Fruit fly (Drosophila melanogaster) whole organism, embryonic: Measurements from ENCODE around the gene msopa.
A peak's percentile ranks its signal among the peaks of the same experiment; 100 is the strongest.

Source experiments
- Atf6 ChIP-seq: fragments of 200-800 bp; sonication (Bioruptor generic); IDR thresholded peaks from 2 replicates; pipeline ENCODE4 v1.3.6; 2022; ENCODE audit warnings: missing biosample characterization, missing genetic modification characterization
- CG1024 ChIP-seq: fragments of 200-800 bp; sonication (Bioruptor generic); IDR thresholded peaks from 2 replicates; pipeline ENCODE4 v1.3.6; 2022; ENCODE audit warnings: missing biosample characterization, missing genetic modification characterization
- CG10274 ChIP-seq: fragments of 200-800 bp; sonication (Bioruptor generic); optimal IDR thresholded peaks from 3 replicates; lab custom pipeline; 2017; ENCODE audit warnings: missing biosample characterization, mild to moderate bottlenecking, missing genetic modification characterization
- CG12769 ChIP-seq: fragments of 200-800 bp; sonication (Bioruptor generic); optimal IDR thresholded peaks from 2 replicates; lab custom pipeline; 2019; ENCODE audit warnings: missing biosample characterization, mild to moderate bottlenecking, missing genetic modification characterization, moderate library complexity
- CG17361 ChIP-seq: fragments of 200-800 bp; sonication (Bioruptor generic); IDR thresholded peaks from 3 replicates; pipeline ENCODE4 v1.3.6; 2022; ENCODE audit warnings: missing biosample characterization, missing genetic modification characterization
- CG17912 ChIP-seq: fragments of 200-800 bp; sonication (Bioruptor generic); optimal IDR thresholded peaks from 2 replicates; lab custom pipeline; 2018; ENCODE audit warnings: missing biosample characterization, mild to moderate bottlenecking, missing genetic modification characterization
- CG34224 ChIP-seq: fragments of 200-800 bp; sonication (Bioruptor generic); IDR thresholded peaks from 3 replicates; pipeline ENCODE4 v1.3.6; 2022; ENCODE audit warnings: missing biosample characterization, missing genetic modification characterization; ENCODE audit not compliant: partially characterized antibody
- CG34422 ChIP-seq: fragments of 200-800 bp; sonication (Bioruptor generic); IDR thresholded peaks from 3 replicates; pipeline ENCODE4 v1.3.6; 2022; ENCODE audit warnings: missing biosample characterization, missing genetic modification characterization
- CG3838 ChIP-seq: fragments of 200-800 bp; sonication (Bioruptor generic); optimal IDR thresholded peaks from 3 replicates; lab custom pipeline; 2016; ENCODE audit warnings: missing biosample characterization, missing genetic modification characterization
- CG4282 ChIP-seq: fragments of 200-800 bp; sonication (Bioruptor generic); optimal IDR thresholded peaks from 2 replicates; lab custom pipeline; 2016; ENCODE audit warnings: missing biosample characterization, missing genetic modification characterization
- CG43689 ChIP-seq: fragments of 200-800 bp; sonication (Bioruptor generic); IDR thresholded peaks from 2 replicates; pipeline ENCODE4 v1.3.6; 2022; ENCODE audit warnings: missing biosample characterization, missing genetic modification characterization
- CG4617 ChIP-seq: fragments of 200-800 bp; sonication (Bioruptor generic); optimal IDR thresholded peaks from 3 replicates; lab custom pipeline; 2016; ENCODE audit warnings: missing biosample characterization, missing genetic modification characterization, borderline replicate concordance
- CG6654 ChIP-seq: fragments of 200-800 bp; sonication (Bioruptor generic); optimal IDR thresholded peaks from 2 replicates; lab custom pipeline; 2017; ENCODE audit warnings: missing biosample characterization, mild to moderate bottlenecking, missing genetic modification characterization
- CG6813 ChIP-seq: fragments of 200-800 bp; sonication (Bioruptor generic); optimal IDR thresholded peaks from 2 replicates; lab custom pipeline; 2017; ENCODE audit warnings: missing biosample characterization, missing genetic modification characterization, mild to moderate bottlenecking, moderate library complexity, missing genetic modification reagents
- CG6854 ChIP-seq: fragments of 200-800 bp; sonication (Bioruptor generic); optimal IDR thresholded peaks from 3 replicates; lab custom pipeline; 2017; ENCODE audit warnings: missing biosample characterization, mild to moderate bottlenecking, missing genetic modification characterization
- CG8281 ChIP-seq: fragments of 200-800 bp; sonication (Bioruptor generic); optimal IDR thresholded peaks from 2 replicates; lab custom pipeline; 2018; ENCODE audit warnings: missing biosample characterization, mild to moderate bottlenecking, missing genetic modification characterization, moderate library complexity
- CHES-1-like ChIP-seq: fragments of 200-800 bp; sonication (Bioruptor generic); optimal IDR thresholded peaks from 2 replicates; lab custom pipeline; 2016; ENCODE audit warnings: missing biosample characterization, missing genetic modification characterization
- D19A ChIP-seq: fragments of 200-800 bp; optimal IDR thresholded peaks from 3 replicates; lab custom pipeline; 2019; ENCODE audit warnings: missing biosample characterization, mild to moderate bottlenecking, missing genetic modification characterization, moderate library complexity
- Deaf1 ChIP-seq: fragments of 200-800 bp; optimal IDR thresholded peaks from 3 replicates; lab custom pipeline; 2019; ENCODE audit warnings: missing biosample characterization, mild to moderate bottlenecking, missing genetic modification characterization, moderate library complexity
- Drgx ChIP-seq: fragments of 200-800 bp; sonication (Bioruptor generic); IDR thresholded peaks from 2 replicates; pipeline ENCODE4 v1.3.6; 2022; ENCODE audit warnings: missing biosample characterization, missing genetic modification characterization
- Ets97D ChIP-seq: fragments of 200-800 bp; sonication (Bioruptor generic); optimal IDR thresholded peaks from 3 replicates; lab custom pipeline; 2016; ENCODE audit warnings: missing biosample characterization, missing genetic modification characterization
- Fer1 ChIP-seq: fragments of 200-800 bp; sonication (Bioruptor generic); optimal IDR thresholded peaks from 2 replicates; lab custom pipeline; 2017; ENCODE audit warnings: missing biosample characterization, mild to moderate bottlenecking, missing genetic modification characterization
- Lhr ChIP-seq: fragments of 200-800 bp; sonication (Bioruptor generic); optimal IDR thresholded peaks from 3 replicates; lab custom pipeline; 2017; ENCODE audit warnings: mild to moderate bottlenecking, missing biosample characterization, missing genetic modification reagents, missing genetic modification characterization
- MESR4 ChIP-seq: fragments of 200-800 bp; sonication (Bioruptor generic); optimal IDR thresholded peaks from 2 replicates; lab custom pipeline; 2018; ENCODE audit warnings: missing biosample characterization, mild to moderate bottlenecking, missing genetic modification characterization, moderate library complexity
- NFAT ChIP-seq: fragments of 200-800 bp; sonication (Bioruptor generic); IDR thresholded peaks from 2 replicates; pipeline ENCODE4 v1.3.6; 2022; ENCODE audit warnings: missing biosample characterization, missing genetic modification characterization
- NfI ChIP-seq: fragments of 200-800 bp; sonication (Bioruptor generic); optimal IDR thresholded peaks from 3 replicates; lab custom pipeline; 2018; ENCODE audit warnings: missing biosample characterization, mild to moderate bottlenecking, missing genetic modification characterization, moderate library complexity
- Opbp ChIP-seq: fragments of 200-800 bp; sonication (Bioruptor generic); IDR thresholded peaks from 3 replicates; pipeline ENCODE4 v1.3.6; 2022; ENCODE audit warnings: missing biosample characterization, missing genetic modification characterization; ENCODE audit not compliant: partially characterized antibody
- Ptx1 ChIP-seq: fragments of 200-800 bp; sonication (Bioruptor generic); IDR thresholded peaks from 2 replicates; pipeline ENCODE4 v1.3.6; 2022; ENCODE audit warnings: missing biosample characterization, missing genetic modification characterization
- Ravus ChIP-seq: fragments of 200-800 bp; sonication (Bioruptor generic); IDR thresholded peaks from 2 replicates; pipeline ENCODE4 v1.3.6; 2022; ENCODE audit warnings: missing biosample characterization, missing genetic modification characterization
- Sry-β ChIP-seq: fragments of 200-800 bp; sonication (Bioruptor generic); optimal IDR thresholded peaks from 2 replicates; lab custom pipeline; 2018; ENCODE audit warnings: missing biosample characterization, mild to moderate bottlenecking, missing genetic modification characterization, moderate library complexity
- Xrp1 ChIP-seq: fragments of 200-800 bp; sonication (Bioruptor generic); IDR thresholded peaks from 2 replicates; pipeline ENCODE4 v1.3.6; 2022; ENCODE audit warnings: missing biosample characterization, missing genetic modification characterization
- bcd ChIP-seq: fragments of 200-800 bp; sonication (Bioruptor generic); optimal IDR thresholded peaks from 2 replicates; lab custom pipeline; 2017; ENCODE audit warnings: missing biosample characterization, mild to moderate bottlenecking, missing genetic modification characterization
- ci ChIP-seq: fragments of 200-800 bp; sonication (Bioruptor generic); IDR thresholded peaks from 3 replicates; pipeline ENCODE4 v1.3.6; 2022; ENCODE audit warnings: missing biosample characterization, missing genetic modification characterization
- da ChIP-seq: fragments of 200-800 bp; sonication (Bioruptor generic); optimal IDR thresholded peaks from 2 replicates; lab custom pipeline; 2016; ENCODE audit warnings: missing biosample characterization, missing genetic modification characterization
- eyg ChIP-seq: fragments of 200-800 bp; sonication (Bioruptor generic); optimal IDR thresholded peaks from 3 replicates; lab custom pipeline; 2016; ENCODE audit warnings: missing biosample characterization, missing genetic modification characterization
- fru ChIP-seq: fragments of >200 bp; optimal IDR thresholded peaks from 2 replicates; lab custom pipeline; 2017
- jumu ChIP-seq: fragments of 200-800 bp; sonication (Bioruptor generic); optimal IDR thresholded peaks from 3 replicates; lab custom pipeline; 2016; ENCODE audit warnings: missing biosample characterization, missing genetic modification characterization
- kay ChIP-seq: fragments of 200-800 bp; sonication (Bioruptor generic); optimal IDR thresholded peaks from 2 replicates; lab custom pipeline; 2016; ENCODE audit warnings: missing biosample characterization, missing genetic modification characterization
- knrl ChIP-seq: fragments of 200-800 bp; sonication (Bioruptor generic); IDR thresholded peaks from 3 replicates; pipeline ENCODE4 v1.3.6; 2022; ENCODE audit warnings: missing biosample characterization, missing genetic modification characterization; ENCODE audit not compliant: partially characterized antibody
- pfk ChIP-seq: fragments of 200-800 bp; sonication (Bioruptor generic); optimal IDR thresholded peaks from 2 replicates; lab custom pipeline; 2018; ENCODE audit warnings: missing biosample characterization, mild to moderate bottlenecking, missing genetic modification characterization, moderate library complexity
- pnt ChIP-seq: fragments of 200-800 bp; sonication (Bioruptor generic); optimal IDR thresholded peaks from 3 replicates; lab custom pipeline; 2016; ENCODE audit warnings: missing biosample characterization, missing genetic modification characterization
- schlank ChIP-seq: fragments of 200-800 bp; sonication (Bioruptor generic); optimal IDR thresholded peaks from 2 replicates; lab custom pipeline; 2018; ENCODE audit warnings: missing biosample characterization, mild to moderate bottlenecking, missing genetic modification characterization
- sima ChIP-seq: fragments of 200-800 bp; sonication (Bioruptor generic); optimal IDR thresholded peaks from 2 replicates; lab custom pipeline; 2016; ENCODE audit warnings: missing biosample characterization, missing genetic modification characterization
- slou ChIP-seq: fragments of 200-800 bp; sonication (Bioruptor generic); optimal IDR thresholded peaks from 3 replicates; lab custom pipeline; 2016; ENCODE audit warnings: missing biosample characterization, missing genetic modification characterization
- slp2 ChIP-seq: fragments of 200-800 bp; sonication (Bioruptor generic); optimal IDR thresholded peaks from 2 replicates; lab custom pipeline; 2016; ENCODE audit warnings: missing biosample characterization, missing genetic modification characterization
- stwl ChIP-seq: fragments of 200-800 bp; sonication (Bioruptor generic); optimal IDR thresholded peaks from 3 replicates; lab custom pipeline; 2018; ENCODE audit warnings: missing biosample characterization, mild to moderate bottlenecking, missing genetic modification characterization, moderate library complexity
- ttk ChIP-seq: fragments of 200-800 bp; sonication (Bioruptor generic); IDR thresholded peaks from 2 replicates; pipeline ENCODE4 v2.1.2; 2022; ENCODE audit warnings: missing biosample characterization, missing genetic modification characterization
- wdn ChIP-seq: fragments of 200-800 bp; sonication (Bioruptor generic); IDR thresholded peaks from 2 replicates; pipeline ENCODE4 v1.3.6; 2022; ENCODE audit warnings: missing biosample characterization, missing genetic modification characterization
- wor ChIP-seq: fragments of 200-800 bp; sonication (Bioruptor generic); IDR thresholded peaks from 2 replicates; pipeline ENCODE4 v1.3.6; 2022; ENCODE audit warnings: missing biosample characterization, missing genetic modification characterization
- zfh1 ChIP-seq: fragments of 200-800 bp; sonication (Bioruptor generic); IDR thresholded peaks from 3 replicates; pipeline ENCODE4 v1.3.6; 2022; ENCODE audit warnings: missing biosample characterization, missing genetic modification characterization

Gene msopa

dm6 chr3L:22075706-22076398, 6.7 kb upstream of the msopa start, which contains the start of the genes CG7130 and RpLP0 (continued):
- peak; percentile 15 for TF ChIP-seq kay (GFP tag; lab: Kevin White, UChicago)
- TF ChIP-seq CG4617 (GFP tag; lab: Kevin White, UChicago), result peak; percentile 89
- TF ChIP-seq Sry-β, result peak; percentile 63
- TF ChIP-seq CG43689 (GFP tag; lab: Robert Waterston, UW), result peak; percentile 76
- TF ChIP-seq CG6654, result peak; percentile 81
- no peak; the same call in 1 of the 2 replicates for TF ChIP-seq Xrp1 (GFP tag; lab: Robert Waterston, UW)
- TF ChIP-seq wdn (GFP tag; lab: Robert Waterston, UW), result peak; percentile 79
- peak; percentile 100 for TF ChIP-seq Ets97D (GFP tag; lab: Kevin White, UChicago)
- peak; percentile 84 for TF ChIP-seq Atf6 (GFP tag; lab: Robert Waterston, UW)
- TF ChIP-seq CG34224 (GFP tag; lab: Robert Waterston, UW), result no peak
- TF ChIP-seq CG34422 (GFP tag; lab: Robert Waterston, UW), result peak; percentile 79
- TF ChIP-seq MESR4 (GFP tag; lab: Kevin White, UChicago), result peak; percentile 99
- TF ChIP-seq Deaf1, result peak; percentile 61
- peak; percentile 81 for TF ChIP-seq CG3838 (GFP tag; lab: Kevin White, UChicago)
- TF ChIP-seq fru (lab: Kevin White, UChicago), result no peak
- peak; percentile 87 for TF ChIP-seq CG10274 (GFP tag; lab: Kevin White, UChicago)
- TF ChIP-seq eyg (GFP tag; lab: Kevin White, UChicago), result peak; percentile 95
- TF ChIP-seq CHES-1-like, result peak; percentile 94
- peak; percentile 95 for TF ChIP-seq Lhr (GFP tag; lab: Kevin White, UChicago)
- TF ChIP-seq NFAT (GFP tag; lab: Robert Waterston, UW), result peak; percentile 94
- peak; percentile 80 for TF ChIP-seq jumu (GFP tag; lab: Kevin White, UChicago)
- TF ChIP-seq CG6854 (GFP tag; lab: Kevin White, UChicago), result peak; percentile 88
- peak; percentile 82 for TF ChIP-seq Ptx1 (GFP tag; lab: Robert Waterston, UW)
- TF ChIP-seq ci (GFP tag; lab: Robert Waterston, UW), result peak; percentile 97
- peak; percentile 91 for TF ChIP-seq zfh1 (GFP tag; lab: Robert Waterston, UW)
- TF ChIP-seq NfI, result peak; percentile 97
- TF ChIP-seq schlank (tag; lab: Kevin White, UChicago), result peak; percentile 92
- TF ChIP-seq CG17361 (GFP tag; lab: Robert Waterston, UW), result peak; percentile 92
- TF ChIP-seq Fer1, result peak; percentile 96
- peak; percentile 87 for TF ChIP-seq sima (GFP tag; lab: Kevin White, UChicago)
- TF ChIP-seq Ravus (GFP tag; lab: Robert Waterston, UW), result peak; percentile 11; the same call in 1 of the 2 replicates
- TF ChIP-seq D19A (tag; lab: Kevin White, UChicago), result peak; percentile 59
- peak; percentile 79 for TF ChIP-seq pfk (GFP tag; lab: Kevin White, UChicago)
- 0 out of 2 replicates have a peak, but pooled peaks have one; percentile 19 for TF ChIP-seq Drgx (GFP tag; lab: Robert Waterston, UW)
- TF ChIP-seq CG1024 (GFP tag; lab: Robert Waterston, UW), result peak; percentile 86
- TF ChIP-seq CG17912 (GFP tag; lab: Kevin White, UChicago), result peak; percentile 97
- TF ChIP-seq pnt, result peak; percentile 56
- TF ChIP-seq ttk (GFP tag; lab: Robert Waterston, UW), result peak; percentile 81
- TF ChIP-seq stwl (tag; lab: Kevin White, UChicago), result peak; percentile 88
- peak; percentile 91 for TF ChIP-seq da (GFP tag; lab: Kevin White, UChicago)
- TF ChIP-seq CG4282 (GFP tag; lab: Kevin White, UChicago), result peak; percentile 62
- peak; percentile 99 for TF ChIP-seq Opbp (GFP tag; lab: Robert Waterston, UW)
- peak; percentile 95 for TF ChIP-seq CG6813
- TF ChIP-seq knrl (GFP tag; lab: Robert Waterston, UW), result peak; percentile 65
- TF ChIP-seq wor (GFP tag; lab: Robert Waterston, UW), result peak; percentile 52
- TF ChIP-seq CG8281, result peak; percentile 75
- peak; percentile 90 for TF ChIP-seq slp2 (GFP tag; lab: Kevin White, UChicago)
- TF ChIP-seq CG12769 (tag; lab: Kevin White, UChicago), result peak; percentile 89
- TF ChIP-seq slou (GFP tag; lab: Kevin White, UChicago), result peak; percentile 86
- TF ChIP-seq bcd (GFP tag; lab: Kevin White, UChicago), result peak; percentile 96
